Worm (Caenorhabditis elegans) whole organism, young adult: Measurements from ENCODE around the gene F07C3.9.

ENCODE experiments used
- T26A5.8 ChIP-seq: sonication (generic microtip); optimal IDR thresholded peaks from 2 replicates; lab custom pipeline; 2016; ENCODE audit warnings: missing genetic modification characterization, missing compliant biosample characterization
- ama-1 ChIP-seq, 3 experiments: fragments of 150-350 bp in 1 of 3; sonication (generic microtip) in 2 of 3; optimal IDR thresholded peaks; 2 replicates each; lab custom pipeline; 2014 to 2018; ENCODE audit warnings: missing biosample characterization in 2 of 3, missing genetic modification characterization in 2 of 3, missing genetic modification reagents in 2 of 3
- snpc-4 ChIP-seq, 5 experiments: fragments of 150-350 bp in 1 of 5; sonication (generic microtip) in 4 of 5; optimal IDR thresholded peaks; 2 replicates each; lab custom pipeline; 2014 to 2018; ENCODE audit warnings: missing genetic modification characterization in 5 of 5, missing biosample characterization in 3 of 5, antibody characterized with exemption in 2 of 5, mild to moderate bottlenecking in 2 of 5, missing compliant biosample characterization in 2 of 5, missing genotype in 2 of 5, moderate library complexity in 2 of 5, missing genetic modification reagents in 1 of 5
- ztf-25 ChIP-seq: fragments of 200-800 bp; sonication (Bioruptor generic); IDR thresholded peaks from 2 replicates; pipeline ENCODE4 v1.3.6; 2022; ENCODE audit warnings: missing genetic modification reagents, missing genetic modification characterization, missing compliant biosample characterization

ce11 chrV:9282110-9282509, 27.7 kb upstream of the F07C3.9 start, which contains the start of gene hlh-10:
- TF ChIP-seq ztf-25 (GFP tag; lab: Robert Waterston, UW) = no peak
- TF ChIP-seq ama-1 (optimal IDR thresholded peaks at IDR 0.05; lab: Kevin White, UChicago) = no peak
- TF ChIP-seq ama-1 (GFP tag; optimal IDR thresholded peaks at IDR 0.05; lab: Kevin White, UChicago) = no peak
- TF ChIP-seq T26A5.8 (tag; lab: Kevin White, UChicago) = no peak
- no peak for TF ChIP-seq snpc-4 (GFP tag; optimal IDR thresholded peaks at IDR 0.05; lab: Kevin White, UChicago)
- TF ChIP-seq snpc-4 (tag; optimal IDR thresholded peaks at IDR 0.05; lab: Kevin White, UChicago) = no peak
